Fruit fly (Drosophila melanogaster): Measurements from ENCODE around the gene CG31251.

The CG31251 gene

DNA sequence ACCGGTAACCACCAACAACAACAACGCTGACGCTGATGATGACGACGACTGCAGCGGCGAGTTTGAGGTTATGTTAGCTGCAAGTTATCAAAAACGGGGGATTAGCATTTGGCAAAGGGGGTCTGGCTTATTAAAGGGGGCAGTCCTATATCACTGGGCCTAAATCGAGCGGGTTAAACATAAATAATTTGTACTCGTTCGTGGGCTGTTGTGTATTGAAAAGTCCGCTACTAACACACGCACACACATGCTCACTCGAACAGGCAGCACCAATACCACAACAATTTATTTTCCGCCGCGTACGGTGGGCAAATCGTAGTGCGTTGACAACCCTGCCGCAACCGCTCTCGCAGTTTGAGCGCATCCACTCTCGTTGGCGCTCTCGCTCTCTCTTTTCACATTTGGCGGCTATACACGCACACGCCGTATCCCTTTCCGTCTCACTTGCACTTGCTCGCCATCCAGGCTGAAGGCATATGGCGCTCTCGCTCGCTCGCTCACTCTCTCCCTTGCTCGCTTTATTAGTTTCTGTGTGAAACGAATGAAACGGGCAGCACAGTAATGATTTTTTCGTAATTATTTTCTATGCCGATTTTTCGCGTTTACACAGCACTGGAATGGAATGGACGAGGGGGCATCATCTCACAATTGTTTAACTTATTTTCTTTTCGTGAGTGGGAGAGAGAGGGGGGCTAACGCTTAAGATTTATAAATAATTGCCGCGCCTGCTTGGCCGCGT lies 32.3 kb upstream of the CG31251 start:
- TF ChIP-seq kay (GFP tag; ENCODE audit: borderline replicate concordance): no peak
- peak; percentile 47 for TF ChIP-seq CG7101 (tag; optimal IDR thresholded peaks at IDR 0.05)
- no peak for TF ChIP-seq CG5204 (GFP tag; optimal IDR thresholded peaks at IDR 0.05)
- peak; percentile 55 for TF ChIP-seq ovo (GFP tag; optimal IDR thresholded peaks at IDR 0.05)
- peak; percentile 34 for TF ChIP-seq CG33017 (tag; optimal IDR thresholded peaks at IDR 0.05)
- TF ChIP-seq toe (GFP tag; optimal IDR thresholded peaks at IDR 0.05): peak; percentile 11
- peak; percentile 66 for TF ChIP-seq Crg-1 (GFP tag; optimal IDR thresholded peaks at IDR 0.05)
- peak; percentile 21 for TF ChIP-seq CG1620 (GFP tag; optimal IDR thresholded peaks at IDR 0.05)
- TF ChIP-seq CG11617 (GFP tag; optimal IDR thresholded peaks at IDR 0.05): peak; percentile 41
- no peak for TF ChIP-seq cnc (optimal IDR thresholded peaks at IDR 0.05)
- TF ChIP-seq tj (GFP tag; optimal IDR thresholded peaks at IDR 0.05): peak; percentile 58
- peak; percentile 58 for TF ChIP-seq CG12768 (GFP tag; optimal IDR thresholded peaks at IDR 0.05)
- TF ChIP-seq cic (GFP tag; optimal IDR thresholded peaks at IDR 0.05): peak; percentile 74
- peak; percentile 44 for TF ChIP-seq Hr96 (GFP tag; optimal IDR thresholded peaks at IDR 0.05)
- peak; percentile 27 for TF ChIP-seq CG7045 (GFP tag; optimal IDR thresholded peaks at IDR 0.05)
- TF ChIP-seq CG14711 (tag; optimal IDR thresholded peaks at IDR 0.05): peak; percentile 99
- peak; percentile 58 for TF ChIP-seq bab1 (GFP tag; optimal IDR thresholded peaks at IDR 0.05)
- TF ChIP-seq pad (GFP tag; optimal IDR thresholded peaks at IDR 0.05): peak; percentile 70
- peak; percentile 77 for TF ChIP-seq Mnt (GFP tag; optimal IDR thresholded peaks at IDR 0.05)
- peak; percentile 49 for TF ChIP-seq Clk (GFP tag; optimal IDR thresholded peaks at IDR 0.05)

DNA sequence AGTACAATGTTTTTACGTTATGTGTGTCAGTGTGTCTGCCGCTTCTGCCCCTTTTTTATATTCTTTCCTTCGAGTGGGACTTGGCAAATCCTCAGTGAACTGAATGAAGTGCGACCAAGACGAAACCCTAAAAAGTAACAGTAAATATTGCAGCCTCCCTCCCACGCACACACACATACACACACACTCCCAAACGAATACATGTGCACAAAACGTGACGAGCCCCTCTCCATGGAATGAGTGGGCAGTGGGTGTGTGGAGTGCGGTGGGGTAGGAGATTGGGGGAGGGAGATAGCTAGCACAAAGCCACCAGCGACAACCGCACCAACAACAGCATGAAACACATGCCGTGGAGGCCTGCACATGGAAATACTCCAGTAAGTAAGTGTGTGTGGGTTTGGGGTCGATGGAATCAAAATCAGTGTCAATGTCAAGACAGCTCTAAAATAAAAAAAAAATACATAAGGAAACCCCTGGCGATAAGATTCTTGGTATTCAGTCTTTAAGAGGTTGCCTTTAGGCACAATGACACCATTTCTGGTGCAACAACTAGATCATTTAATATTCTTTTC lies 30.1 kb upstream of the CG31251 start:
- TF ChIP-seq pad (GFP tag; optimal IDR thresholded peaks at IDR 0.05): peak; percentile 92
- no peak for TF ChIP-seq cnc (optimal IDR thresholded peaks at IDR 0.05)

dm6 chr3R:17714370-17714769 lies 29.7 kb upstream of the CG31251 start:
- TF ChIP-seq CG11617 (GFP tag; optimal IDR thresholded peaks at IDR 0.05): no peak
- no peak for TF ChIP-seq CG1620 (GFP tag; optimal IDR thresholded peaks at IDR 0.05)
- TF ChIP-seq Mnt (GFP tag; optimal IDR thresholded peaks at IDR 0.05): no peak
- peak; percentile 58 for TF ChIP-seq CG14711 (tag; optimal IDR thresholded peaks at IDR 0.05)
- peak; percentile 53 for TF ChIP-seq ovo (GFP tag; optimal IDR thresholded peaks at IDR 0.05)
- no peak for TF ChIP-seq cnc (optimal IDR thresholded peaks at IDR 0.05)
- no peak for TF ChIP-seq CG5204 (GFP tag; optimal IDR thresholded peaks at IDR 0.05)
- no peak for TF ChIP-seq Crg-1 (GFP tag; optimal IDR thresholded peaks at IDR 0.05)
- no peak for TF ChIP-seq CG7045 (GFP tag; optimal IDR thresholded peaks at IDR 0.05)
- peak; percentile 56 for TF ChIP-seq tj (GFP tag; optimal IDR thresholded peaks at IDR 0.05)
- no peak for TF ChIP-seq Hr96 (GFP tag; optimal IDR thresholded peaks at IDR 0.05)
- TF ChIP-seq CG7101 (tag; optimal IDR thresholded peaks at IDR 0.05): no peak
- no peak for TF ChIP-seq bab1 (GFP tag; optimal IDR thresholded peaks at IDR 0.05)
- TF ChIP-seq kay (GFP tag; ENCODE audit: borderline replicate concordance): no peak
- peak; percentile 33 for TF ChIP-seq cic (GFP tag; optimal IDR thresholded peaks at IDR 0.05)
- TF ChIP-seq CG33017 (tag; optimal IDR thresholded peaks at IDR 0.05): no peak
- TF ChIP-seq CG12768 (GFP tag; optimal IDR thresholded peaks at IDR 0.05): no peak

DNA sequence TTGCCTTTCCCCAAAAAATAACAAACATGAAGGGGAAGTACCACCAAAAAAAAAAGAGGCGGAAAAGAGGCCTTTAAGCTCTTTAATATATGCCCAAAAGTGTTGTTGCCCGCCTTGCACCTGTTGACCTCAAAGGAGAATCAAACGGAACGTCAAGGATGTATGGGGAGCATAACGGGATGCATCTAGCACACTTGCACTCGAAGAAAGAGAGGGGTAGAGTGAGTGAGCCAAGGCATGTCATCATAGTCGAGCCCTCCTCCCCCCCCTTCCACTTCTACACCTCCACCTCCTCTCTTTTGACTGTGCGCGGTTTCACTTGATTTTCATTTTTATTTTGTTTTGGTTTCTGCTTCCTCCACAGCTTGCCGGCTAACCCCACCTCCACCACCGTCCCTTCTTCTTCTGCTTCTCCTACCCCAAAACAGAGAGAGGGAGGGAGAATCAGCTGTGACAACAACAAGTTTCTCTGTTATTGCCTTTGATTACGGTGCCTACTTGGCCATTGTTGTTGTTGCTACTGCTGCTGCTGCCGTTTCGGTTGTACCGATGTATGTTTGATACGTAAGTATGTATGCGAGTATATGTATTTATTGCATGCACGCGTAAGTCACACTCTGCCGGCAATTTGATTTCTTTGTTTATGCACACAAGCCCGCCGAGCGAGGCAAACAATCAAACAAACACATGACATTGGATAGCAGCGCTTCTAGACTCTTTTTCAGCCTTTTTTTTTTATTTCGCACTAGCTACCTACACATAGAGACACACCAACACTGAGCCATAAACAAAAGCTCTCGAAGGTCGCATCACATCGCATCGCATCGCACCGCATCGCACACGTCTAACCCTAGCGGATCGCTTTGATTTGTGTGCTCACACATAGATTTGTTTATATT lies 28.2 kb upstream of the CG31251 start:
- TF ChIP-seq cic (GFP tag; optimal IDR thresholded peaks at IDR 0.05) (peak; percentile 27), toe (GFP tag; optimal IDR thresholded peaks at IDR 0.05) (no peak), Mnt (GFP tag; optimal IDR thresholded peaks at IDR 0.05) (no peak), tj (GFP tag; optimal IDR thresholded peaks at IDR 0.05) (peak; percentile 56), Crg-1 (GFP tag; optimal IDR thresholded peaks at IDR 0.05) (no peak), CG5204 (GFP tag; optimal IDR thresholded peaks at IDR 0.05) (no peak), pad (GFP tag; optimal IDR thresholded peaks at IDR 0.05) (peak; percentile 82), CG14711 (tag; optimal IDR thresholded peaks at IDR 0.05) (no peak), CG7101 (tag; optimal IDR thresholded peaks at IDR 0.05) (no peak), Clk (GFP tag; optimal IDR thresholded peaks at IDR 0.05) (no peak), cnc (optimal IDR thresholded peaks at IDR 0.05) (no peak), CG33017 (tag; optimal IDR thresholded peaks at IDR 0.05) (no peak), kay (GFP tag; ENCODE audit: borderline replicate concordance) (no peak), bab1 (GFP tag; optimal IDR thresholded peaks at IDR 0.05) (no peak), ovo (GFP tag; optimal IDR thresholded peaks at IDR 0.05) (peak; percentile 29), CG12768 (GFP tag; optimal IDR thresholded peaks at IDR 0.05) (peak; percentile 28), CG7045 (GFP tag; optimal IDR thresholded peaks at IDR 0.05) (no peak), CG1620 (GFP tag; optimal IDR thresholded peaks at IDR 0.05) (no peak), CG11617 (GFP tag; optimal IDR thresholded peaks at IDR 0.05) (no peak), Hr96 (GFP tag; optimal IDR thresholded peaks at IDR 0.05) (no peak)

DNA sequence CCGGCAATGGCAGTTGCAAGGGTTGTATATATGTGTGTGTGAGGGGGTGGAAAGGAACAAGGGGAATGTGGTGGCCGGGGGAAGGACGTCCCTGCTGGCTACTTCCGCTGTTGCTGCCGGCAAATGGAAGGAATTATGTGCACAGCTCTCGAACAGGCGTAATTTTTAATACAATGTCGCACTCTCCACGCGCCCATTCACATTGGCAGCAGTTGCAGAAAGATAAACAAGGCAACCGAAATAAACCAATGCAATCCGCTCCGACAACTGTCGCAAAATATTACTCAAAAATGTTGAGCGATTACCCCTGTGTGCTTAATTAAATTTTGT lies 26.9 kb upstream of the CG31251 start:
- TF ChIP-seq pad (GFP tag; optimal IDR thresholded peaks at IDR 0.05): no peak
- no peak for TF ChIP-seq Clk (GFP tag; optimal IDR thresholded peaks at IDR 0.05)
- no peak for TF ChIP-seq tj (GFP tag; optimal IDR thresholded peaks at IDR 0.05)
- no peak for TF ChIP-seq cic (GFP tag; optimal IDR thresholded peaks at IDR 0.05)
- no peak for TF ChIP-seq Hr96 (GFP tag; optimal IDR thresholded peaks at IDR 0.05)
- TF ChIP-seq CG7101 (tag; optimal IDR thresholded peaks at IDR 0.05): no peak
- no peak for TF ChIP-seq CG11617 (GFP tag; optimal IDR thresholded peaks at IDR 0.05)
- no peak for TF ChIP-seq cnc (optimal IDR thresholded peaks at IDR 0.05)
- TF ChIP-seq CG5204 (GFP tag; optimal IDR thresholded peaks at IDR 0.05): no peak
- no peak for TF ChIP-seq toe (GFP tag; optimal IDR thresholded peaks at IDR 0.05)
- no peak for TF ChIP-seq Mnt (GFP tag; optimal IDR thresholded peaks at IDR 0.05)
- no peak for TF ChIP-seq ovo (GFP tag; optimal IDR thresholded peaks at IDR 0.05)
- no peak for TF ChIP-seq Crg-1 (GFP tag; optimal IDR thresholded peaks at IDR 0.05)
- TF ChIP-seq CG12768 (GFP tag; optimal IDR thresholded peaks at IDR 0.05): no peak
- TF ChIP-seq bab1 (GFP tag; optimal IDR thresholded peaks at IDR 0.05): no peak
- TF ChIP-seq CG33017 (tag; optimal IDR thresholded peaks at IDR 0.05): no peak
- TF ChIP-seq CG14711 (tag; optimal IDR thresholded peaks at IDR 0.05): no peak
- no peak for TF ChIP-seq CG7045 (GFP tag; optimal IDR thresholded peaks at IDR 0.05)
- no peak for TF ChIP-seq kay (GFP tag; ENCODE audit: borderline replicate concordance)
- no peak for TF ChIP-seq CG1620 (GFP tag; optimal IDR thresholded peaks at IDR 0.05)
